Worm (Caenorhabditis elegans) whole organism, L4/young adult: ENCODE results near the gene zipt-9.

Source experiments
- W03F9.2 ChIP-seq: fragments of 150-350 bp; optimal IDR thresholded peaks from 2 replicates; lab custom pipeline; 2014; ENCODE audit warnings: missing biosample characterization, missing genetic modification characterization
- dao-5 ChIP-seq: sonication (generic microtip); optimal IDR thresholded peaks from 2 replicates; lab custom pipeline; 2016; ENCODE audit warnings: missing genotype, missing genetic modification characterization, moderate library complexity, missing compliant biosample characterization

ce11 chrV:13668337-13668736, 46.7 kb downstream of the zipt-9 start:
- TF ChIP-seq dao-5 (tag; lab: Kevin White, UChicago) (no peak), W03F9.2 (no peak)
